Worm (Caenorhabditis elegans) whole organism, mixed stage, embryonic: ENCODE data around the gene snb-2.

Experiments
- elt-3 ChIP-seq: fragments of 150-350 bp; optimal IDR thresholded peaks from 2 replicates; lab custom pipeline; 2014; ENCODE audit warnings: missing biosample characterization, missing genetic modification characterization
- ham-2 ChIP-seq: fragments of 200-800 bp; sonication (Bioruptor generic); optimal IDR thresholded peaks from 2 replicates; lab custom pipeline; 2018; ENCODE audit warnings: mild to moderate bottlenecking, missing genetic modification characterization, missing compliant biosample characterization
- mep-1 ChIP-seq: fragments of 150-350 bp; optimal IDR thresholded peaks from 2 replicates; lab custom pipeline; 2017; ENCODE audit warnings: missing biosample characterization, missing genetic modification reagents, missing genetic modification characterization, inconsistent platforms
- nhr-12 ChIP-seq: fragments of 150-350 bp; optimal IDR thresholded peaks from 2 replicates; lab custom pipeline; 2014; ENCODE audit warnings: missing biosample characterization, missing genetic modification characterization
- nhr-2 ChIP-seq: fragments of 150-350 bp; optimal IDR thresholded peaks from 2 replicates; lab custom pipeline; 2014; ENCODE audit warnings: missing biosample characterization, missing genetic modification characterization
- nhr-237 ChIP-seq: fragments of 150-350 bp; optimal IDR thresholded peaks from 2 replicates; lab custom pipeline; 2014; ENCODE audit warnings: missing biosample characterization, missing genetic modification characterization
- nhr-76 ChIP-seq: sonication (generic microtip); optimal IDR thresholded peaks from 2 replicates; lab custom pipeline; 2017; ENCODE audit warnings: missing biosample characterization, missing genetic modification characterization
- pha-4 ChIP-seq: fragments of 150-350 bp; optimal IDR thresholded peaks from 2 replicates; lab custom pipeline; 2018; ENCODE audit warnings: missing biosample characterization, missing genetic modification reagents, missing genetic modification characterization
- snpc-4 ChIP-seq: fragments of 150-350 bp; optimal IDR thresholded peaks from 2 replicates; lab custom pipeline; 2014; ENCODE audit warnings: missing biosample characterization, missing genetic modification characterization
- unc-62 ChIP-seq: fragments of 150-350 bp; optimal IDR thresholded peaks from 2 replicates; lab custom pipeline; 2014; ENCODE audit warnings: missing biosample characterization, missing genetic modification reagents, missing genetic modification characterization

DNA sequence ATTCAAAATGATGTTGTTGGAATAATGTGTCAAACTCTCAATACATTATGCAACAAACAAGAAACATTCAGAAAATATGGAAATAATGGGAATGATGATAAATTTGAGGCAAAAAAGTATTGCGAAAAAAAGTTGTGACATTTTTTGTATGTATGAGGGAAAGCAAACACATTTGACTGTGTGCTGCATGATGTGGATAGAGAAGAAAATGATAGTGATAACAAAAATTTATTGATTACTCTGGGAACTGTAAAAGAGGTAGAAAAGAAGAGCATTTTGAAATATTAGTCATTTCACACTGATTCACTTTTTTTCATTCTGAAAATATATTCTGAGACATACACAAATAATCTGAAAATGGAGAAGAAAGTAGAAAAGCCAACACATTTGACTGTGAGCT, 2.1 kb upstream of the snb-2 start:
- TF ChIP-seq pha-4 (no peak), ham-2 (GFP tag; lab: Kevin White, UChicago) (no peak), nhr-76 (tag; lab: Kevin White, UChicago) (no peak), unc-62 (GFP tag; lab: Kevin White, UChicago) (no peak), nhr-12 (tag; lab: Kevin White, UChicago) (no peak), mep-1 (tag; lab: Kevin White, UChicago) (no peak), nhr-2 (tag; lab: Kevin White, UChicago) (no peak), nhr-237 (tag; lab: Kevin White, UChicago) (no peak), elt-3 (tag; lab: Kevin White, UChicago) (no peak), snpc-4 (no peak)
